Worm (Caenorhabditis elegans) whole organism, L1 larva: ENCODE results near the gene swt-1.

Experiments used
- C16A3.4 ChIP-seq: fragments of 150-350 bp; optimal IDR thresholded peaks from 2 replicates; lab custom pipeline; 2014; ENCODE audit warnings: missing biosample characterization, missing genetic modification characterization
- Y116A8C.19 ChIP-seq: sonication (generic microtip); optimal IDR thresholded peaks from 2 replicates; lab custom pipeline; 2016; ENCODE audit warnings: missing compliant biosample characterization, missing genetic modification characterization, borderline replicate concordance
- aly-2 ChIP-seq: fragments of 150-350 bp; optimal IDR thresholded peaks from 2 replicates; lab custom pipeline; 2014; ENCODE audit warnings: missing biosample characterization, missing genetic modification characterization
- ama-1 ChIP-seq: fragments of 150-350 bp; optimal IDR thresholded peaks from 2 replicates; lab custom pipeline; 2014
- ceh-82 ChIP-seq, 3 experiments: fragments of 150-350 bp in 1 of 3; sonication (generic microtip) in 2 of 3; optimal IDR thresholded peaks; 2 replicates each; lab custom pipeline; 2014 to 2017; ENCODE audit warnings: missing biosample characterization in 3 of 3, missing genetic modification characterization in 3 of 3
- dpl-1 ChIP-seq, 3 experiments: fragments of 150-350 bp in 2 of 3; sonication (generic microtip) in 1 of 3; optimal IDR thresholded peaks; 2 replicates each; lab custom pipeline; 2014 to 2017; ENCODE audit warnings: missing biosample characterization in 3 of 3, missing genetic modification characterization in 3 of 3, missing genetic modification reagents in 3 of 3
- dsc-1 ChIP-seq: sonication (generic microtip); optimal IDR thresholded peaks from 2 replicates; lab custom pipeline; 2016; ENCODE audit warnings: mild to moderate bottlenecking, missing genetic modification characterization, missing compliant biosample characterization
- efl-1 ChIP-seq, 4 experiments: fragments of 150-350 bp; optimal IDR thresholded peaks in 3 of 4; peaks in 1 of 4; 1 replicate in 1 of 4; 2 replicates in 3 of 4; lab custom pipeline; 2014; ENCODE audit warnings: missing biosample characterization in 2 of 4, missing genetic modification characterization in 2 of 4, missing genetic modification reagents in 2 of 4
- efl-3 ChIP-seq: fragments of 200-800 bp; sonication (Bioruptor generic); optimal IDR thresholded peaks from 2 replicates; lab custom pipeline; 2018; ENCODE audit warnings: mild to moderate bottlenecking, missing genetic modification characterization, missing compliant biosample characterization
- egl-13 ChIP-seq: sonication (generic microtip); optimal IDR thresholded peaks from 2 replicates; lab custom pipeline; 2016; ENCODE audit warnings: missing genotype, missing genetic modification reagents, missing genetic modification characterization, missing compliant biosample characterization
- egl-27 ChIP-seq, 2 experiments: fragments of 150-350 bp in 1 of 2; sonication (generic microtip); optimal IDR thresholded peaks; 3 replicates each; lab custom pipeline; 2017 to 2018; ENCODE audit warnings: missing biosample characterization in 2 of 2, missing genetic modification characterization in 2 of 2, missing genetic modification reagents in 2 of 2
- fkh-4 ChIP-seq: sonication (generic microtip); optimal IDR thresholded peaks from 2 replicates; lab custom pipeline; 2016; ENCODE audit warnings: missing compliant biosample characterization, missing genetic modification characterization, borderline replicate concordance
- fkh-8 ChIP-seq: sonication (generic microtip); optimal IDR thresholded peaks from 2 replicates; lab custom pipeline; 2016; ENCODE audit warnings: mild to moderate bottlenecking, missing genetic modification characterization, missing compliant biosample characterization
- hpl-2 ChIP-seq: fragments of 150-350 bp; optimal IDR thresholded peaks from 2 replicates; lab custom pipeline; 2014; ENCODE audit warnings: missing biosample characterization, missing genetic modification reagents, missing genetic modification characterization
- irx-1 ChIP-seq: sonication (generic microtip); optimal IDR thresholded peaks from 2 replicates; lab custom pipeline; 2016; ENCODE audit warnings: missing genetic modification characterization, missing compliant biosample characterization
- isw-1 ChIP-seq: fragments of 200-800 bp; sonication (Bioruptor generic); IDR thresholded peaks from 2 replicates; pipeline ENCODE4 v1.3.6; 2022; ENCODE audit warnings: missing genetic modification characterization, missing compliant biosample characterization
- jun-1 ChIP-seq: fragments of 150-350 bp; optimal IDR thresholded peaks from 2 replicates; lab custom pipeline; 2014; ENCODE audit warnings: missing biosample characterization, missing genetic modification reagents, missing genetic modification characterization
- lin-13 ChIP-seq: fragments of 150-350 bp; optimal IDR thresholded peaks from 2 replicates; lab custom pipeline; 2014; ENCODE audit warnings: missing biosample characterization, missing genetic modification reagents, missing genetic modification characterization
- lin-14 ChIP-seq: fragments of 200-800 bp; sonication (Bioruptor generic); optimal IDR thresholded peaks from 2 replicates; lab custom pipeline; 2018; ENCODE audit warnings: mild to moderate bottlenecking, missing genetic modification characterization, moderate library complexity, missing compliant biosample characterization
- lin-15B ChIP-seq: fragments of 150-350 bp; sonication (generic microtip); optimal IDR thresholded peaks from 3 replicates; lab custom pipeline; 2014; ENCODE audit warnings: missing biosample characterization, missing genetic modification characterization
- lin-35 ChIP-seq, 2 experiments: fragments of 150-350 bp; optimal IDR thresholded peaks; 2 replicates each; lab custom pipeline; 2014; ENCODE audit warnings: missing biosample characterization in 2 of 2, missing genetic modification characterization in 2 of 2, missing genetic modification reagents in 2 of 2
- lin-39 ChIP-seq: fragments of 150-350 bp; optimal IDR thresholded peaks from 2 replicates; lab custom pipeline; 2014; ENCODE audit warnings: missing biosample characterization, missing genetic modification reagents, missing genetic modification characterization
- lir-3 ChIP-seq: sonication (generic microtip); optimal IDR thresholded peaks from 2 replicates; lab custom pipeline; 2016; ENCODE audit warnings: mild to moderate bottlenecking, missing genetic modification characterization, moderate library complexity, missing compliant biosample characterization; ENCODE audit not compliant: poor library complexity
- lsy-2 ChIP-seq, 2 experiments: fragments of 150-350 bp; optimal IDR thresholded peaks; 2 replicates each; lab custom pipeline; 2014; ENCODE audit warnings: missing biosample characterization in 2 of 2, missing genetic modification characterization in 2 of 2
- mdl-1 ChIP-seq, 2 experiments: fragments of 150-350 bp; optimal IDR thresholded peaks; 2 replicates each; lab custom pipeline; 2014 to 2017; ENCODE audit warnings: missing biosample characterization in 2 of 2, missing genetic modification characterization in 2 of 2, inconsistent platforms in 1 of 2
- mep-1 ChIP-seq: fragments of 150-350 bp; optimal IDR thresholded peaks from 2 replicates; lab custom pipeline; 2014; ENCODE audit warnings: missing biosample characterization, missing genetic modification characterization
- nhr-19 ChIP-seq: fragments of 200-800 bp; sonication (Bioruptor generic); conservative IDR thresholded peaks from 2 replicates; pipeline ENCODE4 v1.3.6; 2022; ENCODE audit warnings: missing genetic modification characterization, missing compliant biosample characterization
- nhr-20 ChIP-seq: sonication (generic microtip); optimal IDR thresholded peaks from 2 replicates; lab custom pipeline; 2016; ENCODE audit warnings: mild to moderate bottlenecking, missing genetic modification characterization, missing compliant biosample characterization
- nhr-237 ChIP-seq: fragments of 150-350 bp; optimal IDR thresholded peaks from 2 replicates; lab custom pipeline; 2014; ENCODE audit warnings: missing biosample characterization, missing genetic modification characterization
- nhr-28 ChIP-seq: fragments of 150-350 bp; optimal IDR thresholded peaks from 2 replicates; lab custom pipeline; 2014; ENCODE audit warnings: missing biosample characterization, missing genetic modification characterization
- nhr-71 ChIP-seq: sonication (generic microtip); optimal IDR thresholded peaks from 2 replicates; lab custom pipeline; 2016; ENCODE audit warnings: mild to moderate bottlenecking, missing genetic modification characterization, moderate library complexity, missing compliant biosample characterization
- nhr-76 ChIP-seq: sonication (generic microtip); optimal IDR thresholded peaks from 2 replicates; lab custom pipeline; 2017; ENCODE audit warnings: missing biosample characterization, missing genetic modification characterization
- nhr-84 ChIP-seq: sonication (generic microtip); optimal IDR thresholded peaks from 2 replicates; lab custom pipeline; 2017; ENCODE audit warnings: missing biosample characterization, missing genetic modification characterization
- nhr-85 ChIP-seq: sonication (generic microtip); peaks from one replicate; lab custom pipeline; 2016; ENCODE audit warnings: missing genetic modification characterization, inconsistent platforms, missing compliant biosample characterization
- pag-3 ChIP-seq: sonication (generic microtip); optimal IDR thresholded peaks from 2 replicates; lab custom pipeline; 2017; ENCODE audit warnings: missing genetic modification characterization, mild to moderate bottlenecking, missing compliant biosample characterization, antibody characterized with exemption, borderline replicate concordance; ENCODE audit not compliant: insufficient read depth
- rnt-1 ChIP-seq: sonication (generic microtip); optimal IDR thresholded peaks from 2 replicates; lab custom pipeline; 2016; ENCODE audit warnings: mild to moderate bottlenecking, missing genetic modification characterization, moderate library complexity, missing compliant biosample characterization
- snpc-4 ChIP-seq: fragments of 150-350 bp; optimal IDR thresholded peaks from 2 replicates; lab custom pipeline; 2014; ENCODE audit warnings: missing biosample characterization, missing genetic modification characterization
- snu-23 ChIP-seq: sonication (generic microtip); optimal IDR thresholded peaks from 2 replicates; lab custom pipeline; 2016; ENCODE audit warnings: missing genetic modification characterization, missing compliant biosample characterization
- sox-4 ChIP-seq: sonication (generic microtip); optimal IDR thresholded peaks from 2 replicates; lab custom pipeline; 2016; ENCODE audit warnings: missing genetic modification characterization, missing compliant biosample characterization
- sup-37 ChIP-seq: fragments of 200-800 bp; sonication (Bioruptor generic); optimal IDR thresholded peaks from 2 replicates; lab custom pipeline; 2018; ENCODE audit warnings: mild to moderate bottlenecking, missing genetic modification characterization, missing compliant biosample characterization
- tbx-2 ChIP-seq: sonication (generic microtip); optimal IDR thresholded peaks from 2 replicates; lab custom pipeline; 2016; ENCODE audit warnings: missing genetic modification characterization, missing compliant biosample characterization
- unc-86 ChIP-seq: sonication (generic microtip); optimal IDR thresholded peaks from 2 replicates; lab custom pipeline; 2016; ENCODE audit warnings: missing genetic modification characterization, missing compliant biosample characterization
- unc-98 ChIP-seq: fragments of 200-800 bp; sonication (Bioruptor generic); IDR thresholded peaks from 2 replicates; pipeline ENCODE4 v1.3.6; 2022; ENCODE audit warnings: missing genetic modification characterization, missing compliant biosample characterization
- vab-15 ChIP-seq: sonication (generic microtip); optimal IDR thresholded peaks from 2 replicates; lab custom pipeline; 2017; ENCODE audit warnings: missing genotype, mild to moderate bottlenecking, missing genetic modification characterization, missing compliant biosample characterization
- zag-1 ChIP-seq: fragments of 150-350 bp; optimal IDR thresholded peaks from 2 replicates; lab custom pipeline; 2014; ENCODE audit warnings: missing biosample characterization, missing genetic modification characterization
- ztf-11 ChIP-seq, 2 experiments: sonication (generic microtip); optimal IDR thresholded peaks; 2 replicates each; lab custom pipeline; 2016 to 2017; ENCODE audit warnings: missing genetic modification characterization in 2 of 2, missing biosample characterization in 1 of 2, missing compliant biosample characterization in 1 of 2
- ztf-4 ChIP-seq: fragments of 150-350 bp; optimal IDR thresholded peaks from 2 replicates; lab custom pipeline; 2014; ENCODE audit warnings: missing biosample characterization, missing genetic modification characterization

Gene swt-1

ce11 chrIV:261607-262006, 45.7 kb upstream of the swt-1 start, which contains the start of gene pqbp-1.1 (continued):
- TF ChIP-seq vab-15 (tag; lab: Kevin White, UChicago): no peak
- peak; percentile 95 to 97 for TF ChIP-seq lin-35 (GFP tag; optimal IDR thresholded peaks at IDR 0.05; lab: Kevin White, UChicago)
- peak; percentile 58 for TF ChIP-seq aly-2 (tag; lab: Kevin White, UChicago)
- peak; percentile 58 for TF ChIP-seq nhr-20

- TF ChIP-seq vab-15 (tag; lab: Kevin White, UChicago): no peak
- no peak for TF ChIP-seq nhr-28 (tag; lab: Kevin White, UChicago)
- no peak for TF ChIP-seq lin-35 (GFP tag; optimal IDR thresholded peaks at IDR 0.05; lab: Kevin White, UChicago)
- TF ChIP-seq efl-1 (optimal IDR thresholded peaks at IDR 0.05; lab: Kevin White, UChicago): no peak
- peak in 1 of 2 experiments; percentile 91 for TF ChIP-seq efl-1 (GFP tag; optimal IDR thresholded peaks at IDR 0.05 in 1 of 2; lab: Kevin White, UChicago)
- no peak for TF ChIP-seq nhr-71 (tag; lab: Kevin White, UChicago)
- no peak for TF ChIP-seq nhr-76 (tag; lab: Kevin White, UChicago)
- no peak for TF ChIP-seq pag-3
Measured at ce11 chrIV:262460-262859, 44.8 kb upstream of the swt-1 start.

- TF ChIP-seq lsy-2 (tag; optimal IDR thresholded peaks at IDR 0.05; lab: Kevin White, UChicago) (peak in 1 of 2 experiments; percentile 23), nhr-84 (no peak), C16A3.4 (no peak), vab-15 (tag; lab: Kevin White, UChicago) (no peak), irx-1 (no peak), dsc-1 (peak; percentile 58), snu-23 (GFP tag; lab: Kevin White, UChicago) (peak; percentile 58), lin-13 (no peak), ceh-82 (tag; optimal IDR thresholded peaks at IDR 0.05; lab: Kevin White, UChicago) (peak in 2 of 3 experiments; percentile 1 to 5), zag-1 (tag; lab: Kevin White, UChicago) (no peak), nhr-19 (no peak), rnt-1 (tag; lab: Kevin White, UChicago) (peak; percentile 67), lir-3 (tag; lab: Kevin White, UChicago) (no peak), mdl-1 (tag; optimal IDR thresholded peaks at IDR 0.05; lab: Kevin White, UChicago) (no peak), lin-14 (GFP tag; lab: Kevin White, UChicago) (peak; percentile 77), nhr-237 (tag; lab: Kevin White, UChicago) (no peak), ama-1 (lab: Kevin White, UChicago) (no peak), lin-15B (tag; lab: Kevin White, UChicago) (no peak), lin-35 (GFP tag; optimal IDR thresholded peaks at IDR 0.05; lab: Kevin White, UChicago) (peak; percentile 7 to 53), nhr-85 (no peak), nhr-28 (tag; lab: Kevin White, UChicago) (no peak), mep-1 (peak; percentile 59), Y116A8C.19 (tag; lab: Kevin White, UChicago) (no peak), unc-86 (no peak), efl-3 (GFP tag; lab: Kevin White, UChicago) (no peak), ztf-11 (tag; optimal IDR thresholded peaks at IDR 0.05; lab: Kevin White, UChicago) (no peak), sup-37 (GFP tag; lab: Kevin White, UChicago) (no peak), lin-39 (no peak), isw-1 (no peak), fkh-4 (no peak), sox-4 (tag; lab: Kevin White, UChicago) (no peak), nhr-76 (tag; lab: Kevin White, UChicago) (no peak), snpc-4 (tag; lab: Kevin White, UChicago) (no peak), ztf-4 (tag; lab: Kevin White, UChicago) (peak; percentile 45), hpl-2 (no peak), fkh-8 (tag; lab: Kevin White, UChicago) (no peak), egl-13 (tag; lab: Kevin White, UChicago) (no peak), dpl-1 (GFP tag; optimal IDR thresholded peaks at IDR 0.05; lab: Kevin White, UChicago) (peak in 1 of 3 experiments; percentile 39), nhr-71 (tag; lab: Kevin White, UChicago) (peak; percentile 51), egl-27 (tag; optimal IDR thresholded peaks at IDR 0.05; lab: Kevin White, UChicago) (no peak), tbx-2 (tag; lab: Kevin White, UChicago) (no peak), jun-1 (tag; lab: Kevin White, UChicago) (no peak), pag-3 (no peak), unc-98 (no peak)
Measured at ce11 chrIV:264182-264709, 43.1 kb upstream of the swt-1 start, which contains the start of gene pat-6. Gene pat-6 (minus strand): TSS chrIV:264232.
